Fruit fly (Drosophila melanogaster) whole organism, wandering third instar larva: ENCODE results near the gene CG17917.

Source experiments
- CG32264 ChIP-seq: fragments of 200-800 bp; sonication (Bioruptor generic); optimal IDR thresholded peaks from 2 replicates; lab custom pipeline; 2016; ENCODE audit warnings: missing biosample characterization, missing genetic modification characterization
- CrebA ChIP-seq: fragments of 200-800 bp; sonication (Bioruptor generic); optimal IDR thresholded peaks from 2 replicates; lab custom pipeline; 2016; ENCODE audit warnings: missing biosample characterization, mild to moderate bottlenecking, missing genetic modification characterization, borderline replicate concordance
- Dif ChIP-seq: fragments of 200-275, 200-300 bp; sonication (Bioruptor generic); optimal IDR thresholded peaks from 2 replicates; lab custom pipeline; 2018; ENCODE audit warnings: missing biosample characterization, missing genetic modification characterization; ENCODE audit not compliant: partially characterized antibody
- GATAd ChIP-seq: sonication (Bioruptor generic); optimal IDR thresholded peaks from 2 replicates; lab custom pipeline; 2016; ENCODE audit warnings: missing biosample characterization, missing genetic modification characterization
- Hnf4 ChIP-seq: fragments of 200-800 bp; sonication (Bioruptor generic); optimal IDR thresholded peaks from 2 replicates; lab custom pipeline; 2016; ENCODE audit warnings: missing biosample characterization, mild to moderate bottlenecking, missing genetic modification characterization
- Hr78 ChIP-seq: fragments of >200 bp; optimal IDR thresholded peaks from 2 replicates; lab custom pipeline; 2017; ENCODE audit warnings: missing biosample characterization, missing genetic modification characterization
- OdsH ChIP-seq: fragments of 200-800 bp; sonication (Bioruptor generic); optimal IDR thresholded peaks from 2 replicates; lab custom pipeline; 2016; ENCODE audit warnings: missing biosample characterization, mild to moderate bottlenecking, missing genetic modification characterization
- Sp1 ChIP-seq: fragments of 200-800 bp; sonication (Bioruptor generic); optimal IDR thresholded peaks from 3 replicates; lab custom pipeline; 2019; ENCODE audit warnings: missing biosample characterization, mild to moderate bottlenecking, missing genetic modification characterization, moderate library complexity
- Vsx2 ChIP-seq: fragments of 200-300, 225-300 bp; sonication (Bioruptor generic); optimal IDR thresholded peaks from 2 replicates; lab custom pipeline; 2018; ENCODE audit warnings: missing biosample characterization, missing genetic modification characterization; ENCODE audit not compliant: partially characterized antibody
- brk ChIP-seq: fragments of 200-800 bp; sonication (Bioruptor generic); optimal IDR thresholded peaks from 2 replicates; lab custom pipeline; 2016; ENCODE audit warnings: missing biosample characterization, mild to moderate bottlenecking, missing genetic modification characterization
- foxo ChIP-seq, 2 experiments: fragments of 200-800 bp; sonication (Bioruptor generic); optimal IDR thresholded peaks; 2 replicates in 1 of 2; 3 replicates in 1 of 2; lab custom pipeline; 2016 to 2017; ENCODE audit warnings: missing biosample characterization in 2 of 2, missing genetic modification characterization in 2 of 2
- lola ChIP-seq: fragments of >200 bp; optimal IDR thresholded peaks from 2 replicates; lab custom pipeline; 2017; ENCODE audit warnings: missing biosample characterization, missing genetic modification characterization
- psq ChIP-seq: fragments of 200-800 bp; sonication (Bioruptor generic); optimal IDR thresholded peaks from 3 replicates; lab custom pipeline; 2017; ENCODE audit warnings: missing biosample characterization, mild to moderate bottlenecking, missing genetic modification characterization, moderate library complexity
- rgr ChIP-seq: fragments of 200-800 bp; sonication (Bioruptor generic); optimal IDR thresholded peaks from 3 replicates; lab custom pipeline; 2016; ENCODE audit warnings: missing biosample characterization, mild to moderate bottlenecking, missing genetic modification characterization

- TF ChIP-seq brk (GFP tag; lab: Kevin White, UChicago) = no peak
- no peak for TF ChIP-seq GATAd (GFP tag; lab: Kevin White, UChicago)
- TF ChIP-seq Vsx2 = no peak
- TF ChIP-seq rgr (GFP tag; lab: Kevin White, UChicago) = no peak
- no peak for TF ChIP-seq Dif (GFP tag; lab: Kevin White, UChicago)
- TF ChIP-seq psq (GFP tag; lab: Kevin White, UChicago) = no peak
- no peak for TF ChIP-seq OdsH (GFP tag; lab: Kevin White, UChicago)
- TF ChIP-seq Hr78 (GFP tag; lab: Kevin White, UChicago) = no peak
- no peak for TF ChIP-seq lola
- no peak for TF ChIP-seq Hnf4 (GFP tag; lab: Kevin White, UChicago)
- no peak for TF ChIP-seq foxo (GFP tag; optimal IDR thresholded peaks at IDR 0.05; lab: Kevin White, UChicago)
- TF ChIP-seq CrebA (GFP tag; lab: Kevin White, UChicago) = no peak
- no peak for TF ChIP-seq CG32264 (GFP tag; lab: Kevin White, UChicago)
- no peak for TF ChIP-seq Sp1 (GFP tag; lab: Kevin White, UChicago)
Measured at dm6 chr3R:6377497-6377896, 35.7 kb downstream of the CG17917 start, which contains the start of gene CG42537.
